Worm (Caenorhabditis elegans) whole organism, L4 larva: ENCODE data around the gene twk-31.

Experiments
- aha-1 ChIP-seq: fragments of 150-350 bp; peaks from one replicate; lab custom pipeline; 2014; ENCODE audit warnings: missing biosample characterization, missing genetic modification characterization
- ama-1 ChIP-seq: fragments of 150-350 bp; optimal IDR thresholded peaks from 2 replicates; lab custom pipeline; 2014; ENCODE audit warnings: inconsistent platforms, mixed read lengths
- daf-12 ChIP-seq: fragments of 150-350 bp; optimal IDR thresholded peaks from 2 replicates; lab custom pipeline; 2014; ENCODE audit warnings: missing biosample characterization, missing genetic modification reagents, missing genetic modification characterization
- egl-43 ChIP-seq: fragments of 200-800 bp; sonication (Bioruptor generic); IDR thresholded peaks from 2 replicates; pipeline ENCODE4 v1.3.6; 2022; ENCODE audit warnings: missing genetic modification reagents, missing genetic modification characterization, missing compliant biosample characterization
- lin-13 ChIP-seq: fragments of 150-350 bp; optimal IDR thresholded peaks from 2 replicates; lab custom pipeline; 2014; ENCODE audit warnings: missing biosample characterization, missing genetic modification reagents, missing genetic modification characterization
- mdl-1 ChIP-seq, 2 experiments: fragments of 150-350 bp in 1 of 2; sonication (generic microtip) in 1 of 2; optimal IDR thresholded peaks; 2 replicates each; lab custom pipeline; 2014 to 2017; ENCODE audit warnings: missing biosample characterization in 2 of 2, missing genetic modification characterization in 2 of 2
- mep-1 ChIP-seq: fragments of 150-350 bp; sonication (generic microtip); optimal IDR thresholded peaks from 3 replicates; lab custom pipeline; 2014; ENCODE audit warnings: missing biosample characterization, missing genetic modification characterization
- nhr-11 ChIP-seq: fragments of 150-350 bp; optimal IDR thresholded peaks from 2 replicates; lab custom pipeline; 2014; ENCODE audit warnings: missing biosample characterization, missing genetic modification characterization
- nhr-237 ChIP-seq: sonication (generic microtip); optimal IDR thresholded peaks from 2 replicates; lab custom pipeline; 2017; ENCODE audit warnings: missing biosample characterization, missing genetic modification characterization
- nhr-28 ChIP-seq: fragments of 150-350 bp; optimal IDR thresholded peaks from 2 replicates; lab custom pipeline; 2014; ENCODE audit warnings: missing biosample characterization, missing genetic modification characterization
- pha-4 ChIP-seq, 2 experiments: fragments of 150-350 bp in 1 of 2; fragments of 200-800 bp in 1 of 2; sonication (Bioruptor generic) in 1 of 2; IDR thresholded peaks in 1 of 2; optimal IDR thresholded peaks in 1 of 2; 2 replicates each; pipeline versions ENCODE4 v1.3.6 to Lab custom; 2014 to 2022; ENCODE audit warnings: missing genetic modification characterization in 2 of 2, missing genetic modification reagents in 2 of 2, missing biosample characterization in 1 of 2, missing compliant biosample characterization in 1 of 2
- pqm-1 ChIP-seq: sonication (generic microtip); optimal IDR thresholded peaks from 2 replicates; lab custom pipeline; 2017; ENCODE audit warnings: missing biosample characterization, missing genetic modification characterization
- unc-39 ChIP-seq: sonication (generic microtip); optimal IDR thresholded peaks from 2 replicates; lab custom pipeline; 2017; ENCODE audit warnings: missing biosample characterization, missing genetic modification characterization

DNA sequence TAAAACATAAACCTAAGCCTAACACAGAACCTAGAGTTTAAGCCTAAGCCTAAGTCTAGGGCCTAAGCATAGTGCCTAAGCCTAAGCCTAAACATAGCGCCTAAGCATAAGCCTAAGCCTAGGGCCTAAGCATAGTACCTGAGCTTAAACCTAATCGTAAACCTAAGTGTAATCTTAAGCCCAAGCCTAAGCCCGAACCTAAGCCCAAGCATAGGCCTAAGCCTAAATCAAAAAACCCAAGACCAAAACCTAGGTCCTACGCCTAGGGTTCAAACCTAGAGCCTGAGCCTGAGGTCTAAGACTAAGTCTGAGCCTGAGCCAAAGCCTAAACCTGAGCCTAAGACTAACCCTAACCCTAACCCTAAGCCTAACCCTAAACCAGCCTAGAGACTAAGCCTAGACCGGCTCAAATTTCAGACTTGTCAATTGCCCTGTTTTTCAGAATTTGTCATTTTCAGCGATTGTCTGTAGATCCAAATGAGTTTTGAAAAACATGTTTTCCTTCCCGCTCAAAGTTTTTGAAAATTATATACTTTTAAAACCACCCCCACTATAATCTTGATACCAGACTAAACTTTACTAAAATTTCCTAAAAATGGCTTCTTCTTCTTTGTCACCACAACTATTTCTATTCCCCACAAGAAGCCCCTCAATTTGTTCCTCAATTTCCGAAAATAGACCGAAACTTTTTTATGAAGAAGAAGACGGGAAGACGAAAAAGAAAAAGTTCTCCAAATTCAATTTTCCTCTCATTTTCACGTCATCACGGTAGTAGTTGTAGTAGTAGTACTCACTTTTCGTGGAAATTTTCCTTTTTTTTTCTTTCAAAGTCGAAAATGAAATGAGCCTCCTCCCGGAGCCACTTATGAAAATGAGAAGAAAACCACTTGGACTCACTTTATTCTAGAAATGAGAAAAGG lies 18.6 kb upstream of the twk-31 start:
- TF ChIP-seq mdl-1 (tag; optimal IDR thresholded peaks at IDR 0.05; lab: Kevin White, UChicago) (no peak), daf-12 (no peak), mep-1 (tag; lab: Kevin White, UChicago) (no peak), aha-1 (tag; lab: Kevin White, UChicago) (peak; percentile 93), unc-39 (tag; lab: Kevin White, UChicago) (no peak), egl-43 (GFP tag; lab: Robert Waterston, UW) (no peak), ama-1 (lab: Kevin White, UChicago) (no peak), pqm-1 (tag; lab: Kevin White, UChicago) (no peak), nhr-11 (tag; lab: Kevin White, UChicago) (no peak), pha-4 (GFP tag; IDR thresholded peaks at IDR 0.05; lab: Robert Waterston, UW) (no peak), pha-4 (tag; optimal IDR thresholded peaks at IDR 0.05; lab: Kevin White, UChicago) (no peak), nhr-28 (tag; lab: Kevin White, UChicago) (no peak), lin-13 (no peak), nhr-237 (no peak)
